Fruit fly (Drosophila melanogaster): ENCODE results near the gene CG31251.
A peak's percentile ranks its signal among the peaks of the same experiment; 100 is the strongest.

CG31251 gene

dm6 chr3R:17733261-17733660 lies 48.5 kb upstream of the CG31251 start, which contains the start of gene CG14321 (continued):
- TF ChIP-seq Fer1 (GFP tag; optimal IDR thresholded peaks at IDR 0.05): no peak
- no peak for TF ChIP-seq gt (GFP tag; IDR thresholded peaks at IDR 0.05)
- TF ChIP-seq CG2202 (tag; optimal IDR thresholded peaks at IDR 0.05): no peak
- TF ChIP-seq onecut (GFP tag; IDR thresholded peaks at IDR 0.05): no peak
- no peak for TF ChIP-seq ftz-f1 (GFP tag; optimal IDR thresholded peaks at IDR 0.05)
- peak; percentile 65; the same call in 1 of the 2 replicates for TF ChIP-seq bbx (GFP tag; IDR thresholded peaks at IDR 0.05; ENCODE audit: partially characterized antibody)
- no peak for TF ChIP-seq CG11093 (GFP tag; IDR thresholded peaks at IDR 0.05)
- no peak for TF ChIP-seq Hr78 (GFP tag; optimal IDR thresholded peaks at IDR 0.05)
- no peak for TF ChIP-seq trh (GFP tag; optimal IDR thresholded peaks at IDR 0.05)
- no peak for TF ChIP-seq klu (GFP tag; IDR thresholded peaks at IDR 0.05)
- TF ChIP-seq CG15011 (GFP tag; optimal IDR thresholded peaks at IDR 0.05): no peak
- no peak for TF ChIP-seq ATbp (GFP tag; optimal IDR thresholded peaks at IDR 0.05)
- TF ChIP-seq CG2129 (GFP tag; IDR thresholded peaks at IDR 0.05; ENCODE audit: partially characterized antibody): no peak
- peak; percentile 47 for TF ChIP-seq Ets97D (GFP tag; optimal IDR thresholded peaks at IDR 0.05)
- no peak for TF ChIP-seq fd96Cb (tag; optimal IDR thresholded peaks at IDR 0.05)
- TF ChIP-seq CG7963 (GFP tag; IDR thresholded peaks at IDR 0.05; ENCODE audit: partially characterized antibody): 0 out of 3 replicates have a peak, but pooled peaks have one; percentile 16
- TF ChIP-seq Bgb (GFP tag; IDR thresholded peaks at IDR 0.05; ENCODE audit: partially characterized antibody): peak; percentile 73
- TF ChIP-seq tna (GFP tag; IDR thresholded peaks at IDR 0.05; ENCODE audit: partially characterized antibody): peak; percentile 76
- no peak for TF ChIP-seq CG10431 (GFP tag; optimal IDR thresholded peaks at IDR 0.05)
- peak; percentile 28; the same call in 1 of the 2 replicates for TF ChIP-seq sob (GFP tag; IDR thresholded peaks at IDR 0.05)
- no peak for TF ChIP-seq CG31388 (GFP tag; optimal IDR thresholded peaks at IDR 0.05)
- TF ChIP-seq CG8281 (tag; optimal IDR thresholded peaks at IDR 0.05): no peak
- TF ChIP-seq tgo (GFP tag; IDR thresholded peaks at IDR 0.05): no peak
- no peak for TF ChIP-seq CG11398 (GFP tag; optimal IDR thresholded peaks at IDR 0.05)
- no peak for TF ChIP-seq Rfx (GFP tag; IDR thresholded peaks at IDR 0.05)
- TF ChIP-seq eve (GFP tag; optimal IDR thresholded peaks at IDR 0.05): no peak
- no peak for TF ChIP-seq row (GFP tag; IDR thresholded peaks at IDR 0.05)
- no peak for TF ChIP-seq Elba2 (GFP tag; optimal IDR thresholded peaks at IDR 0.05)
- no peak for TF ChIP-seq CHES-1-like (GFP tag; optimal IDR thresholded peaks at IDR 0.05)
- no peak for TF ChIP-seq ab (GFP tag; optimal IDR thresholded peaks at IDR 0.05)
- no peak for TF ChIP-seq emc (GFP tag; optimal IDR thresholded peaks at IDR 0.05)
- no peak for TF ChIP-seq Stat92E (GFP tag; optimal IDR thresholded peaks at IDR 0.05)
- TF ChIP-seq Med (GFP tag): peak; percentile 46
- TF ChIP-seq CG3163 (GFP tag; optimal IDR thresholded peaks at IDR 0.05): no peak
- no peak for TF ChIP-seq gcm (GFP tag; optimal IDR thresholded peaks at IDR 0.05)
- TF ChIP-seq Doc2 (GFP tag; IDR thresholded peaks at IDR 0.05): no peak
- no peak for TF ChIP-seq CG15479 (GFP tag; optimal IDR thresholded peaks at IDR 0.05)
- no peak for TF ChIP-seq CG6654 (GFP tag; optimal IDR thresholded peaks at IDR 0.05)
- TF ChIP-seq bigmax (GFP tag; optimal IDR thresholded peaks at IDR 0.05): no peak
- 0 out of 2 replicates have a peak, but pooled peaks have one; percentile 13 for TF ChIP-seq CG10959 (GFP tag; IDR thresholded peaks at IDR 0.05)
- TF ChIP-seq Myb (GFP tag; optimal IDR thresholded peaks at IDR 0.05): no peak
- TF ChIP-seq CrebB (tag; optimal IDR thresholded peaks at IDR 0.05): no peak
- TF ChIP-seq exex (tag; optimal IDR thresholded peaks at IDR 0.05): no peak
- TF ChIP-seq CG10366 (GFP tag; IDR thresholded peaks at IDR 0.05): no peak
- no peak for TF ChIP-seq CG6813 (GFP tag; optimal IDR thresholded peaks at IDR 0.05)
- TF ChIP-seq Sry-β (GFP tag; optimal IDR thresholded peaks at IDR 0.05): no peak
- no peak for TF ChIP-seq CG30431 (GFP tag; optimal IDR thresholded peaks at IDR 0.05)
- no peak for TF ChIP-seq CG32532 (GFP tag; IDR thresholded peaks at IDR 0.05)
- TF ChIP-seq Bdp1 (GFP tag; optimal IDR thresholded peaks at IDR 0.05): no peak
- TF ChIP-seq CG42726 (GFP tag; IDR thresholded peaks at IDR 0.05; ENCODE audit: partially characterized antibody): peak; percentile 82
- TF ChIP-seq bcd (GFP tag; optimal IDR thresholded peaks at IDR 0.05): no peak
